Fruit fly (Drosophila melanogaster) whole organism, embryonic: Measurements from ENCODE around the gene Cyp18a1.

Experiments
- ATbp ChIP-seq: fragments of 200-800 bp; sonication (Bioruptor generic); optimal IDR thresholded peaks from 2 replicates; lab custom pipeline; 2017; ENCODE audit warnings: missing biosample characterization, mild to moderate bottlenecking, missing genetic modification characterization, missing genetic modification reagents
- CG10366 ChIP-seq: fragments of 200-800 bp; sonication (Bioruptor generic); IDR thresholded peaks from 2 replicates; pipeline ENCODE4 v1.3.6; 2022; ENCODE audit warnings: missing biosample characterization, missing genetic modification characterization
- CG12236 ChIP-seq: fragments of 200-800 bp; sonication (Bioruptor generic); optimal IDR thresholded peaks from 2 replicates; lab custom pipeline; 2016; ENCODE audit warnings: missing biosample characterization, missing genetic modification characterization
- CG13624 ChIP-seq: fragments of 200-800 bp; sonication (Bioruptor generic); optimal IDR thresholded peaks from 2 replicates; lab custom pipeline; 2016; ENCODE audit warnings: missing biosample characterization, missing genetic modification characterization
- CG1603 ChIP-seq: fragments of 200-800 bp; sonication (Bioruptor generic); optimal IDR thresholded peaks from 2 replicates; lab custom pipeline; 2019; ENCODE audit warnings: missing biosample characterization, mild to moderate bottlenecking, missing genetic modification characterization, moderate library complexity
- CG16779 ChIP-seq: fragments of 200-800 bp; sonication (Bioruptor generic); IDR thresholded peaks from 2 replicates; pipeline ENCODE4 v1.3.6; 2022; ENCODE audit warnings: missing biosample characterization, missing genetic modification characterization
- CG17802 ChIP-seq: fragments of 200-800 bp; sonication (Bioruptor generic); optimal IDR thresholded peaks from 2 replicates; lab custom pipeline; 2018; ENCODE audit warnings: missing biosample characterization, mild to moderate bottlenecking, missing genetic modification characterization, moderate library complexity
- CG18262 ChIP-seq: fragments of 200-800 bp; optimal IDR thresholded peaks from 3 replicates; lab custom pipeline; 2019; ENCODE audit warnings: missing biosample characterization, mild to moderate bottlenecking, missing genetic modification characterization, moderate library complexity
- CG30403 ChIP-seq: fragments of 200-800 bp; sonication (Bioruptor generic); optimal IDR thresholded peaks from 3 replicates; lab custom pipeline; 2016; ENCODE audit warnings: missing biosample characterization, missing genetic modification characterization
- CG3163 ChIP-seq: fragments of 200-800 bp; sonication (Bioruptor generic); optimal IDR thresholded peaks from 3 replicates; lab custom pipeline; 2016; ENCODE audit warnings: missing biosample characterization, missing genetic modification characterization
- CG32767 ChIP-seq: fragments of 200-800 bp; sonication (Bioruptor generic); IDR thresholded peaks from 2 replicates; pipeline ENCODE4 v1.3.6; 2022; ENCODE audit warnings: missing biosample characterization, missing genetic modification characterization
- CG4617 ChIP-seq: fragments of 200-800 bp; sonication (Bioruptor generic); optimal IDR thresholded peaks from 3 replicates; lab custom pipeline; 2016; ENCODE audit warnings: missing biosample characterization, missing genetic modification characterization, borderline replicate concordance
- CG5953 ChIP-seq: fragments of 200-800 bp; sonication (Bioruptor generic); IDR thresholded peaks from 2 replicates; pipeline ENCODE4 v1.3.6; 2022; ENCODE audit warnings: missing biosample characterization, missing genetic modification characterization
- CG6654 ChIP-seq: fragments of 200-800 bp; sonication (Bioruptor generic); optimal IDR thresholded peaks from 2 replicates; lab custom pipeline; 2017; ENCODE audit warnings: missing biosample characterization, mild to moderate bottlenecking, missing genetic modification characterization
- CG7357 ChIP-seq: fragments of 200-800 bp; sonication (Bioruptor generic); IDR thresholded peaks from 3 replicates; pipeline ENCODE4 v1.3.6; 2022; ENCODE audit warnings: missing biosample characterization, missing genetic modification characterization
- CG7556 ChIP-seq: fragments of 200-800 bp; sonication (Bioruptor generic); optimal IDR thresholded peaks from 2 replicates; lab custom pipeline; 2017; ENCODE audit warnings: missing biosample characterization, mild to moderate bottlenecking, missing genetic modification characterization
- CG7963 ChIP-seq: fragments of 200-800 bp; sonication (Bioruptor generic); IDR thresholded peaks from 3 replicates; pipeline ENCODE4 v1.3.6; 2022; ENCODE audit warnings: missing biosample characterization, missing genetic modification characterization; ENCODE audit not compliant: partially characterized antibody
- CG8089 ChIP-seq: fragments of 200-800 bp; sonication (Bioruptor generic); optimal IDR thresholded peaks from 3 replicates; lab custom pipeline; 2016; ENCODE audit warnings: missing biosample characterization, missing genetic modification characterization
- Dref ChIP-seq: fragments of 200-800 bp; sonication (Bioruptor generic); IDR thresholded peaks from 2 replicates; pipeline ENCODE4 v1.3.6; 2022; ENCODE audit warnings: missing biosample characterization, missing genetic modification characterization
- Eip74EF ChIP-seq, 2 experiments: fragments of 200-800 bp in 1 of 2; fragments of >200 bp in 1 of 2; sonication (Bioruptor generic) in 1 of 2; optimal IDR thresholded peaks; 2 replicates each; lab custom pipeline; 2017 to 2019; ENCODE audit warnings: missing biosample characterization in 2 of 2, missing genetic modification characterization in 2 of 2, mild to moderate bottlenecking in 1 of 2, moderate library complexity in 1 of 2
- Fer2 ChIP-seq: fragments of 200-800 bp; sonication (Bioruptor generic); optimal IDR thresholded peaks from 2 replicates; lab custom pipeline; 2018; ENCODE audit warnings: missing biosample characterization, mild to moderate bottlenecking, missing genetic modification characterization, moderate library complexity
- HLH3B ChIP-seq: fragments of 200-800 bp; sonication (Bioruptor generic); IDR thresholded peaks from 2 replicates; pipeline ENCODE4 v1.3.6; 2022; ENCODE audit warnings: missing biosample characterization, missing genetic modification characterization
- Hmr ChIP-seq: fragments of 200-800 bp; sonication (Bioruptor generic); optimal IDR thresholded peaks from 3 replicates; lab custom pipeline; 2017; ENCODE audit warnings: mild to moderate bottlenecking, missing biosample characterization, missing genetic modification reagents, missing genetic modification characterization
- MBD-R2 ChIP-seq: fragments of 200-800 bp; sonication (Bioruptor generic); IDR thresholded peaks from 2 replicates; pipeline ENCODE4 v1.3.6; 2022; ENCODE audit warnings: missing biosample characterization, missing genetic modification characterization
- NfI ChIP-seq: fragments of 200-800 bp; sonication (Bioruptor generic); optimal IDR thresholded peaks from 3 replicates; lab custom pipeline; 2018; ENCODE audit warnings: missing biosample characterization, mild to moderate bottlenecking, missing genetic modification characterization, moderate library complexity
- Opbp ChIP-seq: fragments of 200-800 bp; sonication (Bioruptor generic); IDR thresholded peaks from 3 replicates; pipeline ENCODE4 v1.3.6; 2022; ENCODE audit warnings: missing biosample characterization, missing genetic modification characterization; ENCODE audit not compliant: partially characterized antibody
- Optix ChIP-seq: fragments of 200-800 bp; sonication (Bioruptor generic); IDR thresholded peaks from 3 replicates; pipeline ENCODE4 v1.3.6; 2022; ENCODE audit warnings: missing biosample characterization, missing genetic modification characterization
- Ravus ChIP-seq: fragments of 200-800 bp; sonication (Bioruptor generic); IDR thresholded peaks from 2 replicates; pipeline ENCODE4 v1.3.6; 2022; ENCODE audit warnings: missing biosample characterization, missing genetic modification characterization
- Rfx ChIP-seq: fragments of 200-800 bp; sonication (Bioruptor generic); IDR thresholded peaks from 2 replicates; pipeline ENCODE4 v1.3.6; 2022; ENCODE audit warnings: missing biosample characterization, missing genetic modification characterization
- Sry-δ ChIP-seq: fragments of 200-800 bp; sonication (Bioruptor generic); optimal IDR thresholded peaks from 2 replicates; lab custom pipeline; 2016; ENCODE audit warnings: missing biosample characterization, missing genetic modification characterization
- ash1 ChIP-seq: fragments of 200-800 bp; sonication (Bioruptor generic); optimal IDR thresholded peaks from 2 replicates; lab custom pipeline; 2018; ENCODE audit warnings: missing biosample characterization, mild to moderate bottlenecking, missing genetic modification characterization
- az2 ChIP-seq: fragments of 200-800 bp; sonication (Bioruptor generic); optimal IDR thresholded peaks from 3 replicates; lab custom pipeline; 2016; ENCODE audit warnings: missing biosample characterization, missing genetic modification characterization
- cwo ChIP-seq: fragments of 200-800 bp; sonication (Bioruptor generic); optimal IDR thresholded peaks from 3 replicates; lab custom pipeline; 2017; ENCODE audit warnings: missing biosample characterization, missing genetic modification characterization, mild to moderate bottlenecking, moderate library complexity, missing genetic modification reagents
- esg ChIP-seq: fragments of 200-800 bp; sonication (Bioruptor generic); conservative IDR thresholded peaks from 2 replicates; pipeline ENCODE4 v1.3.6; 2022; ENCODE audit warnings: missing biosample characterization, missing genetic modification characterization
- fd64A ChIP-seq: fragments of 200-800 bp; sonication (Bioruptor generic); optimal IDR thresholded peaks from 3 replicates; lab custom pipeline; 2018; ENCODE audit warnings: missing biosample characterization, mild to moderate bottlenecking, missing genetic modification characterization
- fu2 ChIP-seq: fragments of 200-800 bp; sonication (Bioruptor generic); optimal IDR thresholded peaks from 2 replicates; lab custom pipeline; 2016; ENCODE audit warnings: missing biosample characterization, missing genetic modification characterization
- gsb ChIP-seq: fragments of 200-800 bp; sonication (Bioruptor generic); IDR thresholded peaks from 2 replicates; pipeline ENCODE4 v1.3.6; 2022; ENCODE audit warnings: missing biosample characterization, missing genetic modification characterization
- kah ChIP-seq: fragments of 200-800 bp; sonication (Bioruptor generic); optimal IDR thresholded peaks from 2 replicates; lab custom pipeline; 2018; ENCODE audit warnings: missing biosample characterization, mild to moderate bottlenecking, missing genetic modification characterization
- p53 ChIP-seq: fragments of 200-800 bp; sonication (Bioruptor generic); optimal IDR thresholded peaks from 2 replicates; lab custom pipeline; 2016; ENCODE audit warnings: missing biosample characterization, missing genetic modification characterization
- pb ChIP-seq: fragments of 200-800 bp; sonication (Bioruptor generic); optimal IDR thresholded peaks from 3 replicates; lab custom pipeline; 2016; ENCODE audit warnings: missing biosample characterization, missing genetic modification characterization
- phol ChIP-seq: fragments of 200-800 bp; sonication (Bioruptor generic); optimal IDR thresholded peaks from 3 replicates; lab custom pipeline; 2018; ENCODE audit warnings: missing biosample characterization, mild to moderate bottlenecking, missing genetic modification characterization, moderate library complexity
- ranshi ChIP-seq: fragments of 200-800 bp; sonication (Bioruptor generic); IDR thresholded peaks from 2 replicates; pipeline ENCODE4 v1.3.6; 2022; ENCODE audit warnings: missing biosample characterization, missing genetic modification characterization
- row ChIP-seq: fragments of 200-800 bp; sonication (Bioruptor generic); IDR thresholded peaks from 3 replicates; pipeline ENCODE4 v1.3.6; 2022; ENCODE audit warnings: missing biosample characterization, missing genetic modification characterization
- scrt ChIP-seq: fragments of 200-800 bp; sonication (Bioruptor generic); optimal IDR thresholded peaks from 2 replicates; lab custom pipeline; 2018; ENCODE audit warnings: missing biosample characterization, mild to moderate bottlenecking, missing genetic modification characterization, moderate library complexity
- sd ChIP-seq: fragments of 200-800 bp; sonication (Bioruptor generic); optimal IDR thresholded peaks from 3 replicates; lab custom pipeline; 2018; ENCODE audit warnings: missing biosample characterization, mild to moderate bottlenecking, missing genetic modification characterization, moderate library complexity
- sob ChIP-seq: fragments of 200-800 bp; sonication (Bioruptor generic); IDR thresholded peaks from 2 replicates; pipeline ENCODE4 v1.3.6; 2022; ENCODE audit warnings: missing biosample characterization, missing genetic modification characterization
- stc ChIP-seq: fragments of 200-800 bp; sonication (Bioruptor generic); IDR thresholded peaks from 2 replicates; pipeline ENCODE4 v1.3.6; 2022; ENCODE audit warnings: missing biosample characterization, missing genetic modification characterization
- sug ChIP-seq: fragments of 200-800 bp; optimal IDR thresholded peaks from 2 replicates; lab custom pipeline; 2019; ENCODE audit warnings: missing biosample characterization, mild to moderate bottlenecking, missing genetic modification characterization, moderate library complexity
- vvl ChIP-seq: fragments of 200-800 bp; sonication (Bioruptor generic); IDR thresholded peaks from 2 replicates; pipeline ENCODE4 v1.3.6; 2022; ENCODE audit warnings: missing biosample characterization, missing genetic modification characterization

The Cyp18a1 gene

dm6 chrX:18646855-18647699 is 45.8 kb downstream of the Cyp18a1 start, which contains the start of gene Rip11 (continued):
- TF ChIP-seq sug (peak; percentile 44), stc (GFP tag; lab: Robert Waterston, UW) (peak; percentile 43; the same call in 1 of the 2 replicates), az2 (GFP tag; lab: Kevin White, UChicago) (peak; percentile 24), ATbp (GFP tag; lab: Kevin White, UChicago) (no peak), CG5953 (GFP tag; lab: Robert Waterston, UW) (no peak), CG7357 (GFP tag; lab: Robert Waterston, UW) (no peak), p53 (GFP tag; lab: Kevin White, UChicago) (no peak), Dref (peak; percentile 63), scrt (GFP tag; lab: Kevin White, UChicago) (no peak), CG8089 (GFP tag; lab: Kevin White, UChicago) (peak; percentile 9), Ravus (GFP tag; lab: Robert Waterston, UW) (no peak), sob (GFP tag; lab: Robert Waterston, UW) (no peak; the same call in 1 of the 2 replicates), CG1603 (tag; lab: Kevin White, UChicago) (no peak), CG6654 (GFP tag; lab: Kevin White, UChicago) (no peak), gsb (GFP tag; lab: Robert Waterston, UW) (no peak), NfI (GFP tag; lab: Kevin White, UChicago) (peak; percentile 3), CG7556 (GFP tag; lab: Kevin White, UChicago) (no peak), ash1 (GFP tag; lab: Kevin White, UChicago) (no peak), HLH3B (no peak), CG18262 (no peak), CG13624 (GFP tag; lab: Kevin White, UChicago) (peak; percentile 58), CG7963 (GFP tag; lab: Robert Waterston, UW) (0 out of 3 replicates have a peak, but pooled peaks have one; percentile 28), Fer2 (tag; lab: Kevin White, UChicago) (no peak), Opbp (GFP tag; lab: Robert Waterston, UW) (peak; percentile 57; the same call in 2 of the 3 replicates), row (GFP tag; lab: Robert Waterston, UW) (peak; percentile 34), fd64A (GFP tag; lab: Kevin White, UChicago) (no peak), vvl (GFP tag; lab: Robert Waterston, UW) (peak; percentile 38), CG17802 (tag; lab: Kevin White, UChicago) (no peak), Eip74EF (GFP tag; optimal IDR thresholded peaks at IDR 0.05; lab: Kevin White, UChicago) (peak in 1 of 2 experiments; percentile 2), ranshi (GFP tag; lab: Robert Waterston, UW) (no peak), Optix (GFP tag; lab: Robert Waterston, UW) (no peak), CG30403 (GFP tag; lab: Kevin White, UChicago) (peak; percentile 24), pb (GFP tag; lab: Kevin White, UChicago) (peak; percentile 24), fu2 (no peak), Hmr (peak; percentile 39), Rfx (peak; percentile 79), CG10366 (peak; percentile 88), CG3163 (GFP tag; lab: Kevin White, UChicago) (peak; percentile 8), cwo (GFP tag; lab: Kevin White, UChicago) (peak; percentile 2), CG4617 (GFP tag; lab: Kevin White, UChicago) (peak; percentile 14), sd (tag; lab: Kevin White, UChicago) (no peak), CG32767 (0 out of 2 replicates have a peak, but pooled peaks have one; percentile 11), esg (GFP tag; lab: Robert Waterston, UW) (no peak), CG12236 (GFP tag; lab: Kevin White, UChicago) (no peak), CG16779 (GFP tag; lab: Robert Waterston, UW) (no peak), phol (peak; percentile 19), MBD-R2 (GFP tag; lab: Robert Waterston, UW) (peak; percentile 15), kah (GFP tag; lab: Kevin White, UChicago) (peak; percentile 16), Sry-δ (no peak)
